Worm (Caenorhabditis elegans): ENCODE data around the gene srz-18.

srz-18 gene

DNA sequence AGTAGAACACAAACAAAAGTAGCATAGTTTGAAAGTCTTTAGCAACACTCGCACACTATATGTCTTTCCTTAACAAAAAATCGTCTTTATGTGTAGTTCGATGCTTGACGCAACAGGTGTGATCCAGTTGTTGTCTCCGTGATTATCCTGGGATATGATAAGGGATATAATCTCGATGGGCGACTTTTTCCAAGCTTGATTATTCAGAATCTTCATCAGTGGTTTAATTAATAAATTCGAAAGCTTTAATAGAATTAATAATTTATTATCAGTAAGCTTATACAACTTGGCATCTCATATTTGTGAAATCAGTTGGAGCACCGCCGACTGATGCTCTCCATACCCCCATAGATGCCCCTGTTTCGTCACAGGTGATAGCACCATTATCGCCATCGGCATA lies 7.9 kb upstream of the srz-18 start, which contains the start of gene F46B3.7:
TSS of gene F46B3.7 (minus strand) at position 101 of the 400 bp plus-strand sequence.
- no peak for TF ChIP-seq unc-39 (tag; optimal IDR thresholded peaks at IDR 0.05)
- TF ChIP-seq snpc-4 (tag; optimal IDR thresholded peaks at IDR 0.05): no peak
- TF ChIP-seq aly-2 (tag; optimal IDR thresholded peaks at IDR 0.05): no peak
- TF ChIP-seq nhr-25 (tag; optimal IDR thresholded peaks at IDR 0.05): no peak
- TF ChIP-seq R02D3.7 (tag; optimal IDR thresholded peaks at IDR 0.05): no peak
- TF ChIP-seq nhr-28 (tag; optimal IDR thresholded peaks at IDR 0.05): no peak
- TF ChIP-seq nfya-1 (tag; optimal IDR thresholded peaks at IDR 0.05; ENCODE audit: insufficient read depth): no peak
- no peak for TF ChIP-seq ama-1 (optimal IDR thresholded peaks at IDR 0.05)
- TF ChIP-seq nhr-76 (tag; optimal IDR thresholded peaks at IDR 0.05): no peak

DNA sequence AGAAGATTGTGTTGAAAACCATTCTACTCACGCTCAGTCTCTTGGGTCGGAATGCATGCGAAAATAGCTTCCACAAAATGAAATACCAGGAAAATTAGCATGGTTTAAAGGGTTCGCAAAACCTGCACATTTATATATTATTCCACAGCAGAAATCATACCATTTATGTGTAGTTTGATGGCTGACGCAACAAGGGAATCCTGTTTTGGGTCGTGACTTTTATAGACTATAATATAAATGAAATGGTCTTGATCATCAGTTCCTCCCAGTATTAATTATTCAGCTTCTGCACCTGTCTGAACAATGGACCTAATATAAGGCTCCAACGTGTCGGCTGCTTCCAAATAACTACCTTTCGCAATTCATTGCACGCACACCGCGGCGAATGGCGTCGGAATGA lies 3.5 kb upstream of the srz-18 start, which contains the start of gene F46B3.8:
TSS of gene F46B3.8 (minus strand) at position 101 of the 400 bp plus-strand sequence.
- TF ChIP-seq egl-27 (tag; optimal IDR thresholded peaks at IDR 0.05) (no peak), lin-39 (tag; optimal IDR thresholded peaks at IDR 0.05) (no peak), elt-2 (tag; optimal IDR thresholded peaks at IDR 0.05) (no peak)

DNA sequence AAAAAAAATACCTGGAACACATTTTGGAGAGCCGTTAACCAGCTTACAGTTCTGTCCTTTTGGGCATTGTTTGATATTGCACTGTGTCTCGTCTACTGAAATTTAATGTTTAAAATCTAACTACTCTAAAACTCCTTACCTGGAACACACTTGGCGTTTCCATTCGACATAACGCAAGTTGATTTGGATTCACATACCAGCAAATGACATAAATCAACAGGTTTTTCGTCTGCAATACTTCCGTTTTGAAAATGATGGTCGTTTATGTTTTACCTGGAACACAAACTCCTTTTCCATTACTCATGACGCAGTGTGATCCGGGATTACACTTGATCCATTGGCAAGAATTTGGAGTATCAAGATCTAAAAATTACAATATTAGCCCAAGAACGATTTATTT lies 1.3 kb upstream of the srz-18 start:
- no peak for TF ChIP-seq snpc-4 (tag; optimal IDR thresholded peaks at IDR 0.05)
- TF ChIP-seq lin-39 (tag; optimal IDR thresholded peaks at IDR 0.05): no peak
- TF ChIP-seq sea-2 (GFP tag; optimal IDR thresholded peaks at IDR 0.05): no peak
- TF ChIP-seq nhr-12 (tag; optimal IDR thresholded peaks at IDR 0.05): no peak

DNA sequence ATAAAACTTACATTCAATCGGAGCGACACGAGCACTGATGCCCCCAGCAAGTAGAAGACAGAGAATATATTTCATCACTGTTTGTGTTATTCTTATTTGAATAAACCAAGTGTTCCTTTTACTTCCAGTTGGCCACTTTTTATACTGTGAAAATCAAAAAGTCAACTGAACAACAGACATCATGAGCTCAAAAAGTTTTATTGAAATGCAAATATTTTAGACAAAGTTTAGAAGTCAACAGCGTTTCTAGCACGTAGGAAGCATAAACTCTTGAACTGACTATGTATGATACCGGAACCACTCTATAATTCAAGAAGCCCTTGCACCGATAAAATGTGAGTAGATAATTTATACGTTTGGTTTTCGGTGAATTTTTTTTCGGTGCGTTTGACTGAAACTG lies 4.7 kb downstream of the srz-18 start, which contains the start of gene F46B3.14:
TSS of gene F46B3.14 (minus strand) at position 101 of the 400 bp plus-strand sequence.
- TF ChIP-seq ceh-9 (tag; optimal IDR thresholded peaks at IDR 0.05) (no peak), ZK546.5 (tag; optimal IDR thresholded peaks at IDR 0.05) (no peak), ztf-4 (tag; optimal IDR thresholded peaks at IDR 0.05) (no peak), elt-2 (tag; optimal IDR thresholded peaks at IDR 0.05) (no peak), nhr-23 (tag; optimal IDR thresholded peaks at IDR 0.05) (no peak), fkh-2 (tag; optimal IDR thresholded peaks at IDR 0.05) (no peak), zag-1 (tag; optimal IDR thresholded peaks at IDR 0.05) (no peak), aly-2 (tag; optimal IDR thresholded peaks at IDR 0.05) (no peak), ama-1 (optimal IDR thresholded peaks at IDR 0.05) (no peak), jun-1 (tag; optimal IDR thresholded peaks at IDR 0.05) (no peak), nhr-43 (tag; optimal IDR thresholded peaks at IDR 0.05; ENCODE audit: poor library complexity, severe bottlenecking) (no peak), fkh-10 (GFP tag; optimal IDR thresholded peaks at IDR 0.05) (no peak), nhr-76 (tag; optimal IDR thresholded peaks at IDR 0.05) (no peak), unc-39 (tag; optimal IDR thresholded peaks at IDR 0.05) (no peak), lsy-12 (tag; optimal IDR thresholded peaks at IDR 0.05) (no peak), nhr-28 (tag; optimal IDR thresholded peaks at IDR 0.05) (no peak), pqm-1 (tag; optimal IDR thresholded peaks at IDR 0.05) (no peak)

DNA sequence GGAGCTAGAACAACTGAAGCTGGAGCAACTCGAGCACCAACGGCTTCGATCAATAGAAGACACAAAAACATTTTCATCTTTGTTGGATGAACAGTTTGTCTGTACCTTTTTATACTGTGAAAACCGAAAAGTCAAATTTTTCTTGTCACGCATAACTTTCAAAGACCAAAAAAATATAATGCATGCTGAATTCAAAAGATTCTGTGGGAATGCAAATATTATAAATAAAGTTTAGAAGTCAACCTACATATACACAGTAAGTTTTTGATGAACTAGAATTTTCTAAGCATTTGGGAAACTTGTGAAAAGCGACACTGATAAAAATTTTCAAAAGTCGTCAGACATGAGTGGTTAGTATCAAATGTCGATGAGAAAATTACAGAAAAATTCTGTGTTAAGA lies 7.1 kb downstream of the srz-18 start, which contains the start of gene F46B3.15:
TSS of gene F46B3.15 (minus strand) at position 101 of the 400 bp plus-strand sequence.
- no peak for TF ChIP-seq egl-27 (tag; optimal IDR thresholded peaks at IDR 0.05)
- no peak for TF ChIP-seq nhr-76 (tag; optimal IDR thresholded peaks at IDR 0.05)
- no peak for TF ChIP-seq nhr-237 (tag; optimal IDR thresholded peaks at IDR 0.05)
- no peak for TF ChIP-seq nhr-77 (tag; optimal IDR thresholded peaks at IDR 0.05)
- TF ChIP-seq sea-2 (GFP tag; optimal IDR thresholded peaks at IDR 0.05): no peak
- TF ChIP-seq ztf-11 (tag; optimal IDR thresholded peaks at IDR 0.05): no peak
- TF ChIP-seq unc-62 (GFP tag; optimal IDR thresholded peaks at IDR 0.05): no peak
- no peak for TF ChIP-seq ceh-9 (tag; optimal IDR thresholded peaks at IDR 0.05)
- TF ChIP-seq elt-1 (tag; optimal IDR thresholded peaks at IDR 0.05): no peak
- no peak for TF ChIP-seq R02D3.7 (tag; optimal IDR thresholded peaks at IDR 0.05)
- no peak for TF ChIP-seq skn-1 (tag; optimal IDR thresholded peaks at IDR 0.05)
- TF ChIP-seq hmg-11 (tag; optimal IDR thresholded peaks at IDR 0.05): no peak
- TF ChIP-seq fkh-2 (tag; optimal IDR thresholded peaks at IDR 0.05): no peak
- no peak for TF ChIP-seq ZK546.5 (tag; optimal IDR thresholded peaks at IDR 0.05)
- TF ChIP-seq pha-4 (tag; optimal IDR thresholded peaks at IDR 0.05): no peak
- TF ChIP-seq tbx-2 (tag; optimal IDR thresholded peaks at IDR 0.05): no peak
- TF ChIP-seq nhr-25 (tag; optimal IDR thresholded peaks at IDR 0.05): no peak
- no peak for TF ChIP-seq jun-1 (tag; optimal IDR thresholded peaks at IDR 0.05)
- no peak for TF ChIP-seq egl-5 (tag; optimal IDR thresholded peaks at IDR 0.05)
